Fruit fly (Drosophila melanogaster) whole organism, embryonic: ENCODE measurements around the gene CG8319.

Experiments
- Adf1 ChIP-seq: fragments of 200-800 bp; sonication (Bioruptor generic); IDR thresholded peaks from 2 replicates; pipeline ENCODE4 v1.3.6; 2022; ENCODE audit warnings: missing biosample characterization, missing genetic modification characterization
- Aef1 ChIP-seq: fragments of 200-800 bp; sonication (Bioruptor generic); IDR thresholded peaks from 3 replicates; pipeline ENCODE4 v1.3.6; 2022; ENCODE audit warnings: missing biosample characterization, missing genetic modification characterization
- Antp ChIP-seq: fragments of 200-800 bp; sonication (Bioruptor generic); optimal IDR thresholded peaks from 3 replicates; lab custom pipeline; 2016; ENCODE audit warnings: missing biosample characterization, missing genetic modification characterization
- CG10431 ChIP-seq: fragments of 200-800 bp; sonication (Bioruptor generic); optimal IDR thresholded peaks from 3 replicates; lab custom pipeline; 2018; ENCODE audit warnings: missing biosample characterization, mild to moderate bottlenecking, missing genetic modification characterization
- CG12155 ChIP-seq: fragments of 200-800 bp; sonication (Bioruptor generic); optimal IDR thresholded peaks from 3 replicates; lab custom pipeline; 2016; ENCODE audit warnings: missing biosample characterization, missing genetic modification characterization
- CG12659 ChIP-seq: fragments of 200-800 bp; sonication (Bioruptor generic); optimal IDR thresholded peaks from 3 replicates; lab custom pipeline; 2017; ENCODE audit warnings: mild to moderate bottlenecking, missing biosample characterization, missing genetic modification reagents, missing genetic modification characterization
- CG14050 ChIP-seq: fragments of 200-800 bp; sonication (Bioruptor generic); IDR thresholded peaks from 3 replicates; pipeline ENCODE4 v1.3.6; 2022; ENCODE audit warnings: missing biosample characterization, missing genetic modification characterization
- CG1602 ChIP-seq: fragments of 200-800 bp; sonication (Bioruptor generic); optimal IDR thresholded peaks from 3 replicates; lab custom pipeline; 2016; ENCODE audit warnings: missing biosample characterization, missing genetic modification characterization
- CG17568 ChIP-seq: fragments of 200-800 bp; sonication (Bioruptor generic); optimal IDR thresholded peaks from 2 replicates; lab custom pipeline; 2018; ENCODE audit warnings: missing biosample characterization, mild to moderate bottlenecking, missing genetic modification characterization, moderate library complexity
- CG18011 ChIP-seq: fragments of 200-800 bp; sonication (Bioruptor generic); optimal IDR thresholded peaks from 2 replicates; lab custom pipeline; 2017; ENCODE audit warnings: missing biosample characterization, missing genetic modification characterization, mild to moderate bottlenecking, moderate library complexity, missing genotype
- CG2712 ChIP-seq: fragments of 200-800 bp; optimal IDR thresholded peaks from 3 replicates; lab custom pipeline; 2019; ENCODE audit warnings: missing biosample characterization, mild to moderate bottlenecking, missing genetic modification characterization, moderate library complexity
- CG31224 ChIP-seq: fragments of 200-800 bp; sonication (Bioruptor generic); IDR thresholded peaks from 2 replicates; pipeline ENCODE4 v1.3.6; 2022; ENCODE audit warnings: missing biosample characterization, missing genetic modification characterization
- CG33213 ChIP-seq: fragments of 200-800 bp; sonication (Bioruptor generic); optimal IDR thresholded peaks from 3 replicates; lab custom pipeline; 2016; ENCODE audit warnings: missing biosample characterization, missing genetic modification characterization
- CG3407 ChIP-seq: fragments of 200-800 bp; sonication (Bioruptor generic); optimal IDR thresholded peaks from 2 replicates; lab custom pipeline; 2018; ENCODE audit warnings: missing biosample characterization, mild to moderate bottlenecking, missing genetic modification characterization
- CG4328 ChIP-seq: fragments of 200-800 bp; sonication (Bioruptor generic); optimal IDR thresholded peaks from 3 replicates; lab custom pipeline; 2017; ENCODE audit warnings: missing biosample characterization, missing genetic modification reagents, missing genetic modification characterization
- CG5245 ChIP-seq: fragments of 200-800 bp; sonication (Bioruptor generic); optimal IDR thresholded peaks from 3 replicates; lab custom pipeline; 2016; ENCODE audit warnings: missing biosample characterization, missing genetic modification characterization
- CG6854 ChIP-seq: fragments of 200-800 bp; sonication (Bioruptor generic); optimal IDR thresholded peaks from 3 replicates; lab custom pipeline; 2017; ENCODE audit warnings: missing biosample characterization, mild to moderate bottlenecking, missing genetic modification characterization
- CG7556 ChIP-seq: fragments of 200-800 bp; sonication (Bioruptor generic); optimal IDR thresholded peaks from 2 replicates; lab custom pipeline; 2017; ENCODE audit warnings: missing biosample characterization, mild to moderate bottlenecking, missing genetic modification characterization
- Chrac-16 ChIP-seq: fragments of 200-800 bp; sonication (Bioruptor generic); optimal IDR thresholded peaks from 3 replicates; lab custom pipeline; 2016; ENCODE audit warnings: missing biosample characterization, missing genetic modification characterization
- CkIIα-i1 ChIP-seq: fragments of 200-800 bp; sonication (Bioruptor generic); IDR thresholded peaks from 2 replicates; pipeline ENCODE4 v1.3.6; 2022; ENCODE audit warnings: missing biosample characterization, missing genetic modification characterization
- Dip2 ChIP-seq: fragments of 200-800 bp; sonication (Bioruptor generic); IDR thresholded peaks from 2 replicates; pipeline ENCODE4 v1.3.6; 2022; ENCODE audit warnings: missing biosample characterization, missing genetic modification characterization
- Dp ChIP-seq: fragments of 200-800 bp; sonication (Bioruptor generic); optimal IDR thresholded peaks from 2 replicates; lab custom pipeline; 2018; ENCODE audit warnings: missing biosample characterization, mild to moderate bottlenecking, missing genetic modification characterization, moderate library complexity
- H2.0 ChIP-seq: fragments of 200-800 bp; sonication (Bioruptor generic); IDR thresholded peaks from 2 replicates; pipeline ENCODE4 v1.3.6; 2022; ENCODE audit warnings: missing biosample characterization, missing genetic modification characterization
- HLH4C ChIP-seq: fragments of 200-800 bp; sonication (Bioruptor generic); IDR thresholded peaks from 3 replicates; pipeline ENCODE4 v1.3.6; 2022; ENCODE audit warnings: missing biosample characterization, missing genetic modification characterization; ENCODE audit not compliant: partially characterized antibody
- Hand ChIP-seq: fragments of 200-800 bp; sonication (Bioruptor generic); optimal IDR thresholded peaks from 2 replicates; lab custom pipeline; 2017; ENCODE audit warnings: mild to moderate bottlenecking, missing biosample characterization, missing genetic modification reagents, missing genetic modification characterization
- Meics ChIP-seq: fragments of 200-800 bp; sonication (Bioruptor generic); optimal IDR thresholded peaks from 2 replicates; lab custom pipeline; 2017; ENCODE audit warnings: missing biosample characterization, mild to moderate bottlenecking, missing genetic modification characterization
- Neu2 ChIP-seq: fragments of 200-800 bp; sonication (Bioruptor generic); optimal IDR thresholded peaks from 3 replicates; lab custom pipeline; 2016; ENCODE audit warnings: missing biosample characterization, missing genetic modification characterization, borderline replicate concordance
- Pdp1 ChIP-seq, 2 experiments: fragments of 200-800 bp; sonication (Bioruptor generic); optimal IDR thresholded peaks; 3 replicates each; lab custom pipeline; 2016; ENCODE audit warnings: missing biosample characterization in 2 of 2, missing genetic modification characterization in 2 of 2, mild to moderate bottlenecking in 1 of 2, moderate library complexity in 1 of 2
- Six4 ChIP-seq: fragments of 200-800 bp; sonication (Bioruptor generic); optimal IDR thresholded peaks from 2 replicates; lab custom pipeline; 2016; ENCODE audit warnings: missing biosample characterization, missing genetic modification characterization
- Spps ChIP-seq: fragments of 200-800 bp; sonication (Bioruptor generic); optimal IDR thresholded peaks from 2 replicates; lab custom pipeline; 2018; ENCODE audit warnings: missing biosample characterization, mild to moderate bottlenecking, missing genetic modification characterization
- ash1 ChIP-seq: fragments of 200-800 bp; sonication (Bioruptor generic); optimal IDR thresholded peaks from 2 replicates; lab custom pipeline; 2018; ENCODE audit warnings: missing biosample characterization, mild to moderate bottlenecking, missing genetic modification characterization
- bowl ChIP-seq: fragments of 200-800 bp; sonication (Bioruptor generic); IDR thresholded peaks from 2 replicates; pipeline ENCODE4 v1.3.6; 2022; ENCODE audit warnings: missing biosample characterization, missing genetic modification characterization
- corto ChIP-seq: fragments of 200-800 bp; sonication (Bioruptor generic); optimal IDR thresholded peaks from 2 replicates; lab custom pipeline; 2016; ENCODE audit warnings: missing biosample characterization, mild to moderate bottlenecking, missing genetic modification characterization, moderate library complexity
- croc ChIP-seq: fragments of 200-800 bp; sonication (Bioruptor generic); conservative IDR thresholded peaks from 3 replicates; pipeline ENCODE4 v1.3.6; 2022; ENCODE audit warnings: missing biosample characterization, missing genetic modification characterization
- cwo ChIP-seq: fragments of 200-800 bp; sonication (Bioruptor generic); optimal IDR thresholded peaks from 3 replicates; lab custom pipeline; 2017; ENCODE audit warnings: missing biosample characterization, missing genetic modification characterization, mild to moderate bottlenecking, moderate library complexity, missing genetic modification reagents
- danr ChIP-seq: fragments of 200-800 bp; sonication (Bioruptor generic); IDR thresholded peaks from 2 replicates; pipeline ENCODE4 v1.3.6; 2022; ENCODE audit warnings: missing biosample characterization, missing genetic modification characterization
- dati ChIP-seq: fragments of 200-800 bp; sonication (Bioruptor generic); IDR thresholded peaks from 2 replicates; pipeline ENCODE4 v1.3.6; 2022; ENCODE audit warnings: missing biosample characterization, missing genetic modification characterization
- hb ChIP-seq: fragments of 200-800 bp; sonication (Bioruptor generic); IDR thresholded peaks from 3 replicates; pipeline ENCODE4 v1.3.6; 2022; ENCODE audit warnings: missing biosample characterization, missing genetic modification characterization; ENCODE audit not compliant: partially characterized antibody
- hbn ChIP-seq: fragments of 200-800 bp; sonication (Bioruptor generic); IDR thresholded peaks from 2 replicates; pipeline ENCODE4 v1.3.6; 2022; ENCODE audit warnings: missing biosample characterization, missing genetic modification characterization; ENCODE audit not compliant: partially characterized antibody
- ken ChIP-seq: fragments of 200-800 bp; sonication (Bioruptor generic); IDR thresholded peaks from 3 replicates; pipeline ENCODE4 v1.3.6; 2022; ENCODE audit warnings: missing biosample characterization, missing genetic modification characterization
- maf-S ChIP-seq: fragments of 200-800 bp; sonication (Bioruptor generic); optimal IDR thresholded peaks from 2 replicates; lab custom pipeline; 2016; ENCODE audit warnings: missing biosample characterization, missing genetic modification characterization
- mirr ChIP-seq: fragments of 200-800 bp; sonication (Bioruptor generic); optimal IDR thresholded peaks from 3 replicates; lab custom pipeline; 2018; ENCODE audit warnings: missing biosample characterization, mild to moderate bottlenecking, missing genetic modification characterization
- nerfin-2 ChIP-seq: fragments of 200-800 bp; sonication (Bioruptor generic); IDR thresholded peaks from 2 replicates; pipeline ENCODE4 v1.3.6; 2022; ENCODE audit warnings: missing biosample characterization, missing genetic modification characterization; ENCODE audit not compliant: partially characterized antibody
- nom ChIP-seq: fragments of 200-800 bp; sonication (Bioruptor generic); optimal IDR thresholded peaks from 2 replicates; lab custom pipeline; 2017; ENCODE audit warnings: missing biosample characterization, missing genetic modification characterization, mild to moderate bottlenecking, moderate library complexity, missing genetic modification reagents
- phol ChIP-seq: fragments of 200-800 bp; sonication (Bioruptor generic); optimal IDR thresholded peaks from 3 replicates; lab custom pipeline; 2018; ENCODE audit warnings: missing biosample characterization, mild to moderate bottlenecking, missing genetic modification characterization, moderate library complexity
- pnt ChIP-seq: fragments of 200-800 bp; sonication (Bioruptor generic); optimal IDR thresholded peaks from 3 replicates; lab custom pipeline; 2016; ENCODE audit warnings: missing biosample characterization, missing genetic modification characterization
- pzg ChIP-seq: fragments of 200-800 bp; sonication (Bioruptor generic); optimal IDR thresholded peaks from 3 replicates; lab custom pipeline; 2018; ENCODE audit warnings: missing biosample characterization, mild to moderate bottlenecking, missing genetic modification characterization, moderate library complexity
- rib ChIP-seq: fragments of 200-800 bp; sonication (Bioruptor generic); IDR thresholded peaks from 2 replicates; pipeline ENCODE4 v1.3.6; 2022; ENCODE audit warnings: missing biosample characterization, missing genetic modification characterization
- scrt ChIP-seq: fragments of 200-800 bp; sonication (Bioruptor generic); optimal IDR thresholded peaks from 2 replicates; lab custom pipeline; 2018; ENCODE audit warnings: missing biosample characterization, mild to moderate bottlenecking, missing genetic modification characterization, moderate library complexity
- sens-2 ChIP-seq: fragments of 200-800 bp; sonication (Bioruptor generic); IDR thresholded peaks from 2 replicates; pipeline ENCODE4 v1.3.6; 2022; ENCODE audit warnings: missing biosample characterization, missing genetic modification characterization
- stc ChIP-seq: fragments of 200-800 bp; sonication (Bioruptor generic); IDR thresholded peaks from 2 replicates; pipeline ENCODE4 v1.3.6; 2022; ENCODE audit warnings: missing biosample characterization, missing genetic modification characterization

CG8319 gene

DNA sequence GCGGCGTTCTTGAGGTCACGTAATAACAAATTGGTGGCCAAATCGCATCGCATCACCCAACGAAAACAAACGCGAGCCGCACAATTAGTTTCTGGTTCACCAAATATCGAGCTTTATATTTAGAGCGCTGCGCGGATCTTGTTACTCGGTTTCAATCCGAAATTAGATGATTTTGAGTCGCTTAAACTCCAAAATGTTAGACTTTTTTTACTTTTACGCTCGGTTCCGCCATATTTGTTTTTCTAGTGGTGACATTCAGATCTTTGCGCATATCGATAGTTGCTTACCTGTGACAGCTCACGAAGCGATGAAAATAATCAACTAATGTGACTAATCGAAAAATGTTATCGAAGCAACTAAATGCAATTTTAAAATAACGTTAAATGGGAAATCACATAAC lies 10.2 kb downstream of the CG8319 start, which contains the start of gene Scm (continued):
- TF ChIP-seq hbn (GFP tag; lab: Robert Waterston, UW) (peak; percentile 92), maf-S (GFP tag; lab: Kevin White, UChicago) (no peak), CG4328 (no peak), corto (GFP tag; lab: Kevin White, UChicago) (no peak), nom (no peak), bowl (GFP tag; lab: Robert Waterston, UW) (no peak), rib (GFP tag; lab: Robert Waterston, UW) (no peak), Dp (GFP tag; lab: Kevin White, UChicago) (peak; percentile 69), sens-2 (GFP tag; lab: Robert Waterston, UW) (no peak), ash1 (GFP tag; lab: Kevin White, UChicago) (no peak), Aef1 (no peak), dati (GFP tag; lab: Robert Waterston, UW) (no peak), phol (tag; lab: Kevin White, UChicago) (peak; percentile 100), croc (GFP tag; lab: Robert Waterston, UW) (no peak), Adf1 (GFP tag; lab: Robert Waterston, UW) (no peak), HLH4C (GFP tag; lab: Robert Waterston, UW) (peak; percentile 87), CG10431 (GFP tag; lab: Kevin White, UChicago) (no peak), H2.0 (no peak), cwo (GFP tag; lab: Kevin White, UChicago) (no peak), ken (GFP tag; lab: Robert Waterston, UW) (no peak), Dip2 (GFP tag; lab: Robert Waterston, UW) (no peak), hb (peak; percentile 82), Meics (GFP tag; lab: Kevin White, UChicago) (no peak), pzg (GFP tag; lab: Kevin White, UChicago) (peak; percentile 88), Chrac-16 (GFP tag; lab: Kevin White, UChicago) (no peak), CkIIα-i1 (no peak), mirr (GFP tag; lab: Kevin White, UChicago) (no peak), Six4 (GFP tag; lab: Kevin White, UChicago) (no peak), CG12155 (GFP tag; lab: Kevin White, UChicago) (no peak), CG5245 (GFP tag; lab: Kevin White, UChicago) (no peak), CG3407 (GFP tag; lab: Kevin White, UChicago) (no peak), Pdp1 (GFP tag; optimal IDR thresholded peaks at IDR 0.05; lab: Kevin White, UChicago) (peak in 1 of 2 experiments; percentile 89), CG31224 (GFP tag; lab: Robert Waterston, UW) (no peak), CG7556 (GFP tag; lab: Kevin White, UChicago) (no peak), CG33213 (GFP tag; lab: Kevin White, UChicago) (no peak), nerfin-2 (GFP tag; lab: Robert Waterston, UW) (peak; percentile 80), CG12659 (GFP tag; lab: Kevin White, UChicago) (peak; percentile 79), Antp (GFP tag; lab: Kevin White, UChicago) (no peak), stc (GFP tag; lab: Robert Waterston, UW) (no peak), Spps (tag; lab: Kevin White, UChicago) (no peak), CG2712 (tag; lab: Kevin White, UChicago) (peak; percentile 47), danr (GFP tag; lab: Robert Waterston, UW) (no peak), CG17568 (no peak), CG6854 (GFP tag; lab: Kevin White, UChicago) (no peak), Hand (no peak), Neu2 (no peak), CG18011 (no peak), CG1602 (GFP tag; lab: Kevin White, UChicago) (no peak), CG14050 (GFP tag; lab: Robert Waterston, UW) (no peak), scrt (GFP tag; lab: Kevin White, UChicago) (peak; percentile 23), pnt (no peak)
